Worm (Caenorhabditis elegans) whole organism, early embryonic: Measurements from ENCODE around the gene C01G5.5.

Experiments
- B0310.2 ChIP-seq: sonication (generic microtip); optimal IDR thresholded peaks from 2 replicates; lab custom pipeline; 2016; ENCODE audit warnings: mild to moderate bottlenecking, missing genetic modification characterization, missing compliant biosample characterization
- F13C5.2 ChIP-seq: sonication (generic microtip); optimal IDR thresholded peaks from 2 replicates; lab custom pipeline; 2017; ENCODE audit warnings: mild to moderate bottlenecking, missing genetic modification characterization, inconsistent platforms, missing compliant biosample characterization
- aly-1 ChIP-seq: sonication (generic microtip); optimal IDR thresholded peaks from 2 replicates; lab custom pipeline; 2016; ENCODE audit warnings: missing genetic modification characterization, missing compliant biosample characterization
- ama-1 ChIP-seq: fragments of 150-350 bp; optimal IDR thresholded peaks from 2 replicates; lab custom pipeline; 2014
- ceh-13 ChIP-seq: fragments of 200-800 bp; sonication (Bioruptor generic); optimal IDR thresholded peaks from 2 replicates; lab custom pipeline; 2018; ENCODE audit warnings: mild to moderate bottlenecking, missing genetic modification characterization, missing compliant biosample characterization
- ceh-36 ChIP-seq: sonication (generic microtip); optimal IDR thresholded peaks from 2 replicates; lab custom pipeline; 2016; ENCODE audit warnings: missing genetic modification characterization, inconsistent platforms, missing compliant biosample characterization
- ets-7 ChIP-seq: sonication (generic microtip); optimal IDR thresholded peaks from 2 replicates; lab custom pipeline; 2016; ENCODE audit warnings: missing genotype, missing genetic modification characterization, missing compliant biosample characterization
- flt-1 ChIP-seq: fragments of 200-800 bp; sonication (Bioruptor generic); IDR thresholded peaks from 2 replicates; pipeline ENCODE4 v1.3.6; 2022; ENCODE audit warnings: missing genetic modification characterization, missing compliant biosample characterization
- hmbx-1 ChIP-seq: sonication (generic microtip); optimal IDR thresholded peaks from 2 replicates; lab custom pipeline; 2016; ENCODE audit warnings: mild to moderate bottlenecking, missing genetic modification characterization, missing compliant biosample characterization
- hmg-4 ChIP-seq: fragments of 200-800 bp; sonication (Bioruptor generic); optimal IDR thresholded peaks from 2 replicates; lab custom pipeline; 2018; ENCODE audit warnings: mild to moderate bottlenecking, missing genetic modification characterization, missing compliant biosample characterization
- hnd-1 ChIP-seq: sonication (generic microtip); optimal IDR thresholded peaks from 2 replicates; lab custom pipeline; 2016; ENCODE audit warnings: missing genetic modification characterization, missing compliant biosample characterization
- pes-1 ChIP-seq: fragments of 200-800 bp; sonication (Bioruptor generic); IDR thresholded peaks from 2 replicates; pipeline ENCODE4 v1.3.6; 2022; ENCODE audit warnings: missing genetic modification reagents, missing genetic modification characterization, missing compliant biosample characterization
- scrt-1 ChIP-seq: fragments of 200-800 bp; sonication (Bioruptor generic); IDR thresholded peaks from 2 replicates; pipeline ENCODE4 v1.3.6; 2022; ENCODE audit warnings: missing genetic modification characterization, missing compliant biosample characterization
- sea-1 ChIP-seq: fragments of 200-800 bp; sonication (Bioruptor generic); conservative IDR thresholded peaks from 2 replicates; pipeline ENCODE4 v1.3.6; 2022; ENCODE audit warnings: missing genetic modification characterization, missing compliant biosample characterization
- tbx-11 ChIP-seq: fragments of 200-800 bp; sonication (Bioruptor generic); IDR thresholded peaks from 2 replicates; pipeline ENCODE4 v1.3.6; 2022; ENCODE audit warnings: missing genetic modification characterization, missing compliant biosample characterization
- tbx-37 ChIP-seq: fragments of 200-800 bp; sonication (Bioruptor generic); conservative IDR thresholded peaks from 2 replicates; pipeline ENCODE4 v1.3.6; 2022; ENCODE audit warnings: missing genetic modification reagents, missing genetic modification characterization, missing compliant biosample characterization
- tra-4 ChIP-seq: sonication (generic microtip); optimal IDR thresholded peaks from 2 replicates; lab custom pipeline; 2017; ENCODE audit warnings: missing genetic modification characterization, missing compliant biosample characterization

The C01G5.5 gene

ce11 chrIV:6528202-6528601, 3.8 kb downstream of the C01G5.5 start:
- TF ChIP-seq tbx-11 (GFP tag; lab: Robert Waterston, UW) = no peak
- TF ChIP-seq tra-4 (tag; lab: Kevin White, UChicago) = no peak
- no peak for TF ChIP-seq tbx-37
- TF ChIP-seq ama-1 (lab: Kevin White, UChicago) = no peak
- TF ChIP-seq ceh-13 (GFP tag; lab: Kevin White, UChicago) = no peak
- no peak for TF ChIP-seq hmg-4
- no peak for TF ChIP-seq ets-7
- TF ChIP-seq B0310.2 (tag; lab: Kevin White, UChicago) = no peak
- no peak for TF ChIP-seq flt-1
- no peak for TF ChIP-seq hmbx-1
- no peak for TF ChIP-seq ceh-36 (tag; lab: Kevin White, UChicago)
- no peak for TF ChIP-seq F13C5.2
- TF ChIP-seq hnd-1 = no peak
- no peak for TF ChIP-seq scrt-1 (GFP tag; lab: Robert Waterston, UW)
- no peak for TF ChIP-seq sea-1 (GFP tag; lab: Robert Waterston, UW)
- TF ChIP-seq aly-1 (tag; lab: Kevin White, UChicago) = no peak
- no peak for TF ChIP-seq pes-1 (GFP tag; lab: Robert Waterston, UW)

ce11 chrIV:6529832-6530231, 5.4 kb downstream of the C01G5.5 start:
- TF ChIP-seq pes-1 (GFP tag; lab: Robert Waterston, UW) = no peak
- TF ChIP-seq hnd-1 = no peak
- TF ChIP-seq ceh-13 (GFP tag; lab: Kevin White, UChicago) = no peak
- TF ChIP-seq scrt-1 (GFP tag; lab: Robert Waterston, UW) = no peak
- TF ChIP-seq B0310.2 (tag; lab: Kevin White, UChicago) = no peak
- TF ChIP-seq ama-1 (lab: Kevin White, UChicago) = no peak
- TF ChIP-seq tra-4 (tag; lab: Kevin White, UChicago) = no peak
- TF ChIP-seq sea-1 (GFP tag; lab: Robert Waterston, UW) = no peak
- TF ChIP-seq tbx-37 = no peak
- TF ChIP-seq F13C5.2 = no peak
- no peak for TF ChIP-seq tbx-11 (GFP tag; lab: Robert Waterston, UW)
- no peak for TF ChIP-seq flt-1
- no peak for TF ChIP-seq ceh-36 (tag; lab: Kevin White, UChicago)
- no peak for TF ChIP-seq ets-7
- TF ChIP-seq aly-1 (tag; lab: Kevin White, UChicago) = no peak
- TF ChIP-seq hmbx-1 = no peak
- TF ChIP-seq hmg-4 = no peak

- TF ChIP-seq tbx-37 (no peak), flt-1 (no peak), sea-1 (GFP tag; lab: Robert Waterston, UW) (no peak), ama-1 (lab: Kevin White, UChicago) (no peak)
Observed at ce11 chrIV:6531450-6531849, 7.0 kb downstream of the C01G5.5 start, which contains the start of gene C01G5.4. TSS of gene C01G5.4 (plus strand) at chrIV:6531750.

ce11 chrIV:6535908-6536307, 11.5 kb downstream of the C01G5.5 start, which contains the start of gene C01G5.3:
TSS of gene C01G5.3 (plus strand) at chrIV:6536208.
- no peak for TF ChIP-seq F13C5.2
- no peak for TF ChIP-seq ceh-13 (GFP tag; lab: Kevin White, UChicago)
- no peak for TF ChIP-seq hmg-4
- TF ChIP-seq aly-1 (tag; lab: Kevin White, UChicago) = no peak
- TF ChIP-seq ets-7 = no peak
- TF ChIP-seq flt-1 = no peak
- no peak for TF ChIP-seq hmbx-1
- TF ChIP-seq ama-1 (lab: Kevin White, UChicago) = no peak
- no peak for TF ChIP-seq tra-4 (tag; lab: Kevin White, UChicago)
- no peak for TF ChIP-seq scrt-1 (GFP tag; lab: Robert Waterston, UW)
- TF ChIP-seq tbx-11 (GFP tag; lab: Robert Waterston, UW) = no peak
- no peak for TF ChIP-seq sea-1 (GFP tag; lab: Robert Waterston, UW)
- no peak for TF ChIP-seq tbx-37
- TF ChIP-seq hnd-1 = no peak
- no peak for TF ChIP-seq B0310.2 (tag; lab: Kevin White, UChicago)
- no peak for TF ChIP-seq pes-1 (GFP tag; lab: Robert Waterston, UW)
- no peak for TF ChIP-seq ceh-36 (tag; lab: Kevin White, UChicago)

ce11 chrIV:6541435-6541834, 17.0 kb downstream of the C01G5.5 start, which contains the start of gene C01G5.25:
TSS of gene C01G5.25 (plus strand) at chrIV:6541684.
- TF ChIP-seq ets-7 (no peak), ama-1 (lab: Kevin White, UChicago) (no peak), B0310.2 (tag; lab: Kevin White, UChicago) (no peak), scrt-1 (GFP tag; lab: Robert Waterston, UW) (no peak), hmbx-1 (no peak), tbx-11 (GFP tag; lab: Robert Waterston, UW) (no peak), ceh-13 (GFP tag; lab: Kevin White, UChicago) (no peak), ceh-36 (tag; lab: Kevin White, UChicago) (no peak), aly-1 (tag; lab: Kevin White, UChicago) (no peak), sea-1 (GFP tag; lab: Robert Waterston, UW) (no peak), tbx-37 (no peak), flt-1 (no peak), pes-1 (GFP tag; lab: Robert Waterston, UW) (no peak)

ce11 chrIV:6542962-6543361, 18.6 kb downstream of the C01G5.5 start:
- TF ChIP-seq ama-1 (lab: Kevin White, UChicago) = no peak
- no peak for TF ChIP-seq tbx-37
- no peak for TF ChIP-seq tra-4 (tag; lab: Kevin White, UChicago)
- no peak for TF ChIP-seq ceh-13 (GFP tag; lab: Kevin White, UChicago)
- no peak for TF ChIP-seq pes-1 (GFP tag; lab: Robert Waterston, UW)
- TF ChIP-seq hmg-4 = no peak
- no peak for TF ChIP-seq scrt-1 (GFP tag; lab: Robert Waterston, UW)
- TF ChIP-seq ceh-36 (tag; lab: Kevin White, UChicago) = no peak
- no peak for TF ChIP-seq B0310.2 (tag; lab: Kevin White, UChicago)
- TF ChIP-seq flt-1 = no peak
- TF ChIP-seq ets-7 = no peak
- TF ChIP-seq hnd-1 = no peak
- TF ChIP-seq tbx-11 (GFP tag; lab: Robert Waterston, UW) = no peak
- TF ChIP-seq hmbx-1 = no peak

- TF ChIP-seq ceh-36 (tag; lab: Kevin White, UChicago) = no peak
- TF ChIP-seq ets-7 = no peak
- TF ChIP-seq hnd-1 = no peak
- TF ChIP-seq tbx-11 (GFP tag; lab: Robert Waterston, UW) = no peak
- no peak for TF ChIP-seq flt-1
- TF ChIP-seq tbx-37 = no peak
- no peak for TF ChIP-seq ceh-13 (GFP tag; lab: Kevin White, UChicago)
- TF ChIP-seq sea-1 (GFP tag; lab: Robert Waterston, UW) = no peak
- TF ChIP-seq B0310.2 (tag; lab: Kevin White, UChicago) = no peak
- no peak for TF ChIP-seq pes-1 (GFP tag; lab: Robert Waterston, UW)
- no peak for TF ChIP-seq aly-1 (tag; lab: Kevin White, UChicago)
- TF ChIP-seq tra-4 (tag; lab: Kevin White, UChicago) = no peak
- no peak for TF ChIP-seq hmbx-1
Observed at ce11 chrIV:6547397-6547796, 23.0 kb downstream of the C01G5.5 start.
